Worm (Caenorhabditis elegans): Measurements from ENCODE around the gene Y41E3.13.
A peak's percentile ranks its signal among the peaks of the same experiment; 100 is the strongest.
"Not testable (repeated sequence)": the region's sequence is repeated elsewhere in the genome, so short reads cannot be mapped to it uniquely, and the experiment has no call there.

The Y41E3.13 gene

DNA sequence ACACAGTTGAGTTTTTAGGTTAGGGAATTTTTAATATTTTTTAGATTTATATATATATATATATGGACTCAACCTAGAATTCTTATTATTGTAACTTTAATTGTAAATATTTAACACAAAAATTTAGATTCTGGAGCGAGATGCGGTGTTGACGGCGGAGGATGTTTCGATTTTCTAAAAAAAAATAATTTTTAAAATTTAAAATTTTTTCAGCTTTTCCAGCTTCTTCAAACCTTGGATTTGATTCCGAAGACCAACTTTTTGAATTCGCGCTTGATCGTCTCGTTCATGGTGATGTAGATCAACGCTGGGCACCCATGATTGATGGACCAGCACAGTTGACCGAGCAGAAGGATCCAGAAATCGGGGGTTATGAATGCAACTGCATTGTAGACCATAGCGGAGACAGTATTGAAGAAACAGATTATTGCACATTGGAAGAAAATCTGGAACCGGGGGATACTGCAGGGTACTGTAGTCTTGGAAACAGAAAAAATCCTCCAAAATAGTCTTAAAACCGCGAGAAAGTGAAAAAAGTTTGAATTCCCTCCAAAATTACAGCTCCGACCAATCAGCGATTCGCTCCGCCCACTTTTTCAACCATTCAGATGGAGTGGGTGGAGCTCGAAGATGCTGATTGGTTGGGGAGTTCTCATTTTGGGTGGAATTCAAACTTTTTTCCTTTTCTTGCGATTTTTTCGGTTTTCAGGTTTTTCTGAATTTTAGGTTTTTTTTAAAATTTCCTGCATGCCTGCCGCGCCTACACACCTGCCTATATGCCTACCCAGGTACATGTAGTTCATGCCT is 8.6 kb upstream of the Y41E3.13 start (continued):
- TF ChIP-seq mep-1 (tag; optimal IDR thresholded peaks at IDR 0.05) (no peak), hmg-1.1 (GFP tag; IDR thresholded peaks at IDR 0.05) (peak; percentile 15; the same call in 1 of the 2 replicates), rbr-2 (tag; optimal IDR thresholded peaks at IDR 0.05) (no peak)

DNA sequence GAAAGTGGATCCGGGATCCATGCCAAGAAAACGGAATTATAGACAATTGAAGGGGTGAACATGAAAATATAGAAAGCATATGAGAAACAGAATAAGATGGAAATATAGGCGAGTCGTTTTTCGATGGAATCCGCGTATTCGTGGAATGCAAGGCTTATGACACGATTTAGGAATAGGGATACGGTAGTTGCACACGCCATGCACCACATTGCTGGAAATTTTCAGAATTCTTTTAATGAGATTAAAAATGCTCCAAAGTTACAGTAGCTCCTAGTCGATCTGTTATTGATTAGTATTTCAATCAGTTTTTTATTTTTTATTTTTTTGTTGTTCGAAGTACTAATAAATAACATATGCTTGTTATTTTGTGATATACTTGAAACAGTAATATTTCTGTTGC is 7.0 kb upstream of the Y41E3.13 start:
- TF ChIP-seq nhr-77 (tag; optimal IDR thresholded peaks at IDR 0.05) (no peak), nhr-41 (GFP tag; IDR thresholded peaks at IDR 0.05) (no peak), mxl-2 (GFP tag; conservative IDR thresholded peaks at IDR 0.05) (no peak)

DNA sequence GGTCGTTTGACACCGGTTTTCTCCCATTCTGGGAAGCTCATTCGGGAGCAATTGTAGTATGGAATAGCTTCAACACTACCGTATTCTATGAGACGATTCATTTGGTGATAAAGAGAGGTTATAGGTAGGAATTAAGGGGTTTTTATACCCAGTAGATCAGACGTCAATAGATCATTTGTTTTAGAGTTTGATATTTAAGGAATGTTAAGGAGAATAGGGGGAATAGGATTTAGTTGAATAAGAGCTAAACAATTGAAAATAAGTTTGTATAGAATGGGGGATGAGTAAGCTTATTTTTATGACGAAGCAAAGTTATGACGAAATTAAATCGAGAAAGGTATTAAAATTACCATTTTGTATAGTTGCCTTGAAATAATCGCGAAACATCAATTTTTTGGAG is 4.8 kb upstream of the Y41E3.13 start, which contains the start of gene srt-47:
TSS of gene srt-47 (minus strand) at position 101 of the 400 bp plus-strand sequence.
- TF ChIP-seq lim-7 (GFP tag; IDR thresholded peaks at IDR 0.05) (no peak), lin-29 (GFP tag; IDR thresholded peaks at IDR 0.05) (no peak), nhr-41 (GFP tag; IDR thresholded peaks at IDR 0.05) (no peak), ceh-28 (tag; optimal IDR thresholded peaks at IDR 0.05) (no peak), spr-3 (GFP tag; optimal IDR thresholded peaks at IDR 0.05) (no peak), hmg-1.1 (GFP tag; IDR thresholded peaks at IDR 0.05) (no peak)

DNA sequence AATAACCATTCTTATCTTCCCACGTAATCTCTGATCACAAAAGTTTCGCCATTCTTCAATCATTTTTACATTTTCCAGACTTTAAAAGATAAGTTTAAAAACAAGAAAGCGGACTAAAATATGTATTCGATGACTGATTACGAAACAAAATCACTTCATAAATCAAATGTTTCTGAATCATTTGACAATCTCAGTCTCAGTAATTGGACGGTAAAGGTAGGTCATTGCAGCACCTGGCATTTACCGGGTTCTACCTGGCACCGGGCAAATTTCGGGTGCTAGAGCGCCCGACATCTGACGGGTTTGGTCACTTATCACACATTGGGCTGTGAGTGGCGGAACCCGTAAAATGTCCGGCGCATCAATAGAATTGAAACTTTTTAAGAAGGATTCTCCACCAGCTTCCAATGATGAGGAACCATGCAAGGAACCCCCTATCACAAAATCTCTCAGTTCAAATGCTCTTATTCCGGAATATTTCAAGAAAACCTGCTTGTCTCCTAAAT is 2.0 kb upstream of the Y41E3.13 start, which contains the start of gene Y41E3.19:
TSS of gene Y41E3.19 (plus strand) at position 51 of the 506 bp plus-strand sequence.
- no peak for TF ChIP-seq aly-2 (tag; optimal IDR thresholded peaks at IDR 0.05)
- TF ChIP-seq ZK546.5 (tag; optimal IDR thresholded peaks at IDR 0.05): no peak
- TF ChIP-seq daf-8 (GFP tag; IDR thresholded peaks at IDR 0.05): no peak
- TF ChIP-seq snpc-1.2 (GFP tag; IDR thresholded peaks at IDR 0.05): peak; percentile 68; the same call in 1 of the 2 replicates

DNA sequence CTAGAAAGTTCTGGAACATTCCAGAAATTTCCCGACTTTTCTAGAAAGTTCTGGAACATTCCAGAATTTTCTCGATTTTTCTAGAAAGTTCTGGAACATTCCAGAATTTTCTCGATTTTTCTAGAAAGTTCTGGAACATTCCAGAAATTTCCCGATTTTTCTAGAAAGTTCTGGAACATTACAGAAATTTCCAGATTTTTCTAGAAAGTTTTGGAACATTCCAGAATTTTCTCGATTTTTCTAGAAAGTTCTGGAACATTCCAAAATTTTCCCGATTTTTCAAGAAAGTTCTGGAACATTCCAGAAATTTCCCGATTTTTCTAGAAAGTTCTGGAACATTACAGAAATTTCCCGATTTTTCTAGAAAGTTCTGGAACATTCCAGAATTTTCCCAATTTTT is 1.1 kb downstream of the Y41E3.13 start:
- TF ChIP-seq pha-4 (GFP tag; IDR thresholded peaks at IDR 0.05) (peak; percentile 92), ctbp-1 (GFP tag; IDR thresholded peaks at IDR 0.05) (peak; percentile 92), F49E8.2 (tag; optimal IDR thresholded peaks at IDR 0.05; ENCODE audit: borderline replicate concordance) (peak; percentile 48), tra-1 (GFP tag; IDR thresholded peaks at IDR 0.05) (peak; percentile 78; the same call in 1 of the 2 replicates), zfp-3 (GFP tag; conservative IDR thresholded peaks at IDR 0.05) (peak; percentile 78; the same call in 1 of the 2 replicates), D1046.2 (GFP tag; IDR thresholded peaks at IDR 0.05) (peak; percentile 80; the same call in 1 of the 2 replicates), snpc-1.2 (GFP tag; IDR thresholded peaks at IDR 0.05) (peak; percentile 98), lim-7 (GFP tag; IDR thresholded peaks at IDR 0.05) (peak; percentile 78), ZK337.2 (GFP tag; IDR thresholded peaks at IDR 0.05) (peak; percentile 69), mdt-29 (GFP tag; IDR thresholded peaks at IDR 0.05) (peak; percentile 99), Y105C5A.15 (GFP tag; IDR thresholded peaks at IDR 0.05) (peak; percentile 96), madf-5 (GFP tag; IDR thresholded peaks at IDR 0.05) (peak in 1 of 2 experiments; percentile 71; a peak in 1 of 4 replicates), lin-13 (GFP tag; optimal IDR thresholded peaks at IDR 0.05) (peak; percentile 61), dmd-9 (GFP tag; IDR thresholded peaks at IDR 0.05) (0 out of 2 replicates have a peak, but pooled peaks have one; percentile 63), dmd-8 (GFP tag; IDR thresholded peaks at IDR 0.05) (peak; percentile 87), lin-1 (GFP tag; IDR thresholded peaks at IDR 0.05) (peak; percentile 90), arid-1 (GFP tag; conservative IDR thresholded peaks at IDR 0.05) (peak; percentile 88), vab-7 (GFP tag; IDR thresholded peaks at IDR 0.05) (peak; percentile 93), Y48G9A.11 (GFP tag; IDR thresholded peaks at IDR 0.05) (peak; percentile 92), ceh-44 (GFP tag; IDR thresholded peaks at IDR 0.05) (peak; percentile 82), Y75B8A.6 (GFP tag; IDR thresholded peaks at IDR 0.05) (peak; percentile 73; the same call in 1 of the 2 replicates), daf-8 (GFP tag; IDR thresholded peaks at IDR 0.05) (0 out of 2 replicates have a peak, but pooled peaks have one; percentile 15), lin-38 (GFP tag; IDR thresholded peaks at IDR 0.05) (peak; percentile 67), nhr-41 (GFP tag; IDR thresholded peaks at IDR 0.05) (peak; percentile 78; the same call in 1 of the 2 replicates)
- TF ChIP-seq pha-4 (tag; optimal IDR thresholded peaks at IDR 0.05): not testable (repeated sequence)
